Worm (Caenorhabditis elegans): Measurements from ENCODE around the gene srz-99.

The srz-99 gene

ce11 chrV:16739100-16739499, 9.0 kb downstream of the srz-99 start, which contains the start of the genes clec-29 and clec-39:
clec-29 (minus strand) TSS chrV:16739200.
clec-39 (plus strand) TSS chrV:16739268.
- TF ChIP-seq fkh-6 (tag; optimal IDR thresholded peaks at IDR 0.05) (no peak), lim-6 (tag; optimal IDR thresholded peaks at IDR 0.05) (no peak), npax-4 (tag; optimal IDR thresholded peaks at IDR 0.05) (no peak), ceh-48 (tag; optimal IDR thresholded peaks at IDR 0.05) (no peak), ceh-18 (tag; optimal IDR thresholded peaks at IDR 0.05) (no peak), pax-1 (tag; optimal IDR thresholded peaks at IDR 0.05) (no peak), ceh-24 (tag; optimal IDR thresholded peaks at IDR 0.05) (no peak), ceh-22 (tag; optimal IDR thresholded peaks at IDR 0.05) (no peak)

- TF ChIP-seq pag-3 (tag; optimal IDR thresholded peaks at IDR 0.05; ENCODE audit: borderline replicate concordance) (no peak), ceh-22 (tag; optimal IDR thresholded peaks at IDR 0.05) (no peak), hlh-15 (tag; optimal IDR thresholded peaks at IDR 0.05) (no peak), ceh-14 (tag; optimal IDR thresholded peaks at IDR 0.05) (no peak), tbx-7 (tag; optimal IDR thresholded peaks at IDR 0.05) (no peak), ceh-9 (tag; optimal IDR thresholded peaks at IDR 0.05) (no peak), pha-4 (tag; optimal IDR thresholded peaks at IDR 0.05) (no peak), hlh-8 (tag; optimal IDR thresholded peaks at IDR 0.05) (no peak), T23F11.4 (GFP tag; optimal IDR thresholded peaks at IDR 0.05) (no peak), ttx-3 (tag; optimal IDR thresholded peaks at IDR 0.05) (no peak), C38D4.7 (GFP tag; optimal IDR thresholded peaks at IDR 0.05) (no peak), ets-4 (tag; optimal IDR thresholded peaks at IDR 0.05) (no peak), sox-4 (tag; optimal IDR thresholded peaks at IDR 0.05) (no peak), rnt-1 (tag; optimal IDR thresholded peaks at IDR 0.05) (no peak), elt-2 (tag; optimal IDR thresholded peaks at IDR 0.05) (no peak)
Observed at ce11 chrV:16742123-16742522, 12.1 kb downstream of the srz-99 start, which contains the start of gene T25E12.6. T25E12.6 (plus strand) TSS chrV:16742423.

ce11 chrV:16744783-16745182, 14.7 kb downstream of the srz-99 start:
- TF ChIP-seq Y22D7AL.16 (tag; optimal IDR thresholded peaks at IDR 0.05): no peak

ce11 chrV:16745214-16745613, 15.2 kb downstream of the srz-99 start:
- TF ChIP-seq ceh-18 (tag; optimal IDR thresholded peaks at IDR 0.05): no peak
- no peak for TF ChIP-seq sox-4 (tag; optimal IDR thresholded peaks at IDR 0.05)
- no peak for TF ChIP-seq rnt-1 (tag; optimal IDR thresholded peaks at IDR 0.05)
- TF ChIP-seq hlh-8 (tag; optimal IDR thresholded peaks at IDR 0.05): no peak
- no peak for TF ChIP-seq pag-3 (tag; optimal IDR thresholded peaks at IDR 0.05; ENCODE audit: borderline replicate concordance)
- no peak for TF ChIP-seq che-1 (tag; optimal IDR thresholded peaks at IDR 0.05)
- no peak for TF ChIP-seq nhr-232 (tag; optimal IDR thresholded peaks at IDR 0.05)
- no peak for TF ChIP-seq madf-2 (tag; optimal IDR thresholded peaks at IDR 0.05)
- no peak for TF ChIP-seq zip-5 (tag; optimal IDR thresholded peaks at IDR 0.05)
- no peak for TF ChIP-seq ceh-19 (GFP tag; optimal IDR thresholded peaks at IDR 0.05)
- TF ChIP-seq hlh-15 (tag; optimal IDR thresholded peaks at IDR 0.05): no peak
- no peak for TF ChIP-seq ceh-45 (GFP tag; IDR thresholded peaks at IDR 0.05)
- no peak for TF ChIP-seq Y22D7AL.16 (tag; optimal IDR thresholded peaks at IDR 0.05)
- TF ChIP-seq elt-4 (tag; optimal IDR thresholded peaks at IDR 0.05): no peak

- no peak for TF ChIP-seq unc-55 (GFP tag; optimal IDR thresholded peaks at IDR 0.05)
- TF ChIP-seq ceh-6 (GFP tag; optimal IDR thresholded peaks at IDR 0.05): no peak
- TF ChIP-seq ahr-1 (tag; optimal IDR thresholded peaks at IDR 0.05): no peak
- TF ChIP-seq pha-4 (tag; optimal IDR thresholded peaks at IDR 0.05): no peak
- TF ChIP-seq syd-9 (tag; optimal IDR thresholded peaks at IDR 0.05): no peak
- peak; percentile 64 for TF ChIP-seq tbx-7 (tag; optimal IDR thresholded peaks at IDR 0.05)
- no peak for TF ChIP-seq mec-3 (tag; optimal IDR thresholded peaks at IDR 0.05; ENCODE audit: borderline replicate concordance)
- peak; percentile 53 for TF ChIP-seq ceh-31 (tag; optimal IDR thresholded peaks at IDR 0.05)
- no peak for TF ChIP-seq ceh-18 (tag; optimal IDR thresholded peaks at IDR 0.05)
- no peak for TF ChIP-seq fkh-10 (GFP tag; optimal IDR thresholded peaks at IDR 0.05)
- no peak for TF ChIP-seq nhr-11 (tag; optimal IDR thresholded peaks at IDR 0.05)
- TF ChIP-seq ceh-45 (GFP tag; IDR thresholded peaks at IDR 0.05): no peak
- no peak for TF ChIP-seq pag-3 (tag; optimal IDR thresholded peaks at IDR 0.05; ENCODE audit: borderline replicate concordance)
- TF ChIP-seq ref-2 (tag; optimal IDR thresholded peaks at IDR 0.05): no peak
- no peak for TF ChIP-seq pqm-1 (tag; optimal IDR thresholded peaks at IDR 0.05)
- TF ChIP-seq ceh-48 (tag; optimal IDR thresholded peaks at IDR 0.05): no peak
- TF ChIP-seq sox-2 (GFP tag; IDR thresholded peaks at IDR 0.05): no peak
- TF ChIP-seq unc-3 (GFP tag; conservative IDR thresholded peaks at IDR 0.05): no peak
- no peak for TF ChIP-seq unc-3 (tag; optimal IDR thresholded peaks at IDR 0.05)
- no peak for TF ChIP-seq hlh-15 (tag; optimal IDR thresholded peaks at IDR 0.05)
- no peak for TF ChIP-seq rnt-1 (tag; optimal IDR thresholded peaks at IDR 0.05)
- TF ChIP-seq fkh-6 (tag; optimal IDR thresholded peaks at IDR 0.05): no peak
- TF ChIP-seq ama-1 (optimal IDR thresholded peaks at IDR 0.05): no peak
- TF ChIP-seq sox-4 (tag; optimal IDR thresholded peaks at IDR 0.05): no peak
Observed at ce11 chrV:16746231-16746990, 16.4 kb downstream of the srz-99 start, which contains the start of gene gyg-2. gyg-2 (minus strand) TSS chrV:16746258.
